Fruit fly (Drosophila melanogaster) whole organism, embryonic: Measurements from ENCODE around the gene Sodh2.

Experiments
- Aef1 ChIP-seq: fragments of 200-800 bp; sonication (Bioruptor generic); IDR thresholded peaks from 3 replicates; pipeline ENCODE4 v1.3.6; 2022; ENCODE audit warnings: missing biosample characterization, missing genetic modification characterization
- Atf6 ChIP-seq: fragments of 200-800 bp; sonication (Bioruptor generic); IDR thresholded peaks from 2 replicates; pipeline ENCODE4 v1.3.6; 2022; ENCODE audit warnings: missing biosample characterization, missing genetic modification characterization
- CG10267 ChIP-seq: fragments of 200-800 bp; sonication (Bioruptor generic); optimal IDR thresholded peaks from 2 replicates; lab custom pipeline; 2018; ENCODE audit warnings: missing biosample characterization, mild to moderate bottlenecking, missing genetic modification characterization, moderate library complexity
- CG10543 ChIP-seq: fragments of 200-800 bp; sonication (Bioruptor generic); optimal IDR thresholded peaks from 3 replicates; lab custom pipeline; 2017; ENCODE audit warnings: missing biosample characterization, mild to moderate bottlenecking, missing genetic modification characterization, moderate library complexity
- CG10654 ChIP-seq: fragments of 200-800 bp; sonication (Bioruptor generic); optimal IDR thresholded peaks from 2 replicates; lab custom pipeline; 2016; ENCODE audit warnings: missing biosample characterization, missing genetic modification characterization
- CG10979 ChIP-seq: fragments of 200-800 bp; sonication (Bioruptor generic); optimal IDR thresholded peaks from 2 replicates; lab custom pipeline; 2018; ENCODE audit warnings: missing biosample characterization, mild to moderate bottlenecking, missing genetic modification characterization, moderate library complexity
- CG13424 ChIP-seq: fragments of 200-800 bp; sonication (Bioruptor generic); optimal IDR thresholded peaks from 2 replicates; lab custom pipeline; 2019; ENCODE audit warnings: missing biosample characterization, mild to moderate bottlenecking, missing genetic modification characterization, moderate library complexity
- CG13775 ChIP-seq: fragments of 200-800 bp; sonication (Bioruptor generic); optimal IDR thresholded peaks from 3 replicates; lab custom pipeline; 2017; ENCODE audit warnings: missing biosample characterization, mild to moderate bottlenecking, missing genetic modification characterization
- CG14667 ChIP-seq: fragments of 200-800 bp; sonication (Bioruptor generic); IDR thresholded peaks from 2 replicates; pipeline ENCODE4 v1.3.6; 2022; ENCODE audit warnings: missing biosample characterization, missing genetic modification characterization
- CG1647 ChIP-seq: fragments of 200-800 bp; sonication (Bioruptor generic); optimal IDR thresholded peaks from 3 replicates; lab custom pipeline; 2016; ENCODE audit warnings: missing biosample characterization, missing genetic modification characterization
- CG16779 ChIP-seq: fragments of 200-800 bp; sonication (Bioruptor generic); IDR thresholded peaks from 2 replicates; pipeline ENCODE4 v1.3.6; 2022; ENCODE audit warnings: missing biosample characterization, missing genetic modification characterization
- CG17186 ChIP-seq: fragments of 200-800 bp; sonication (Bioruptor generic); optimal IDR thresholded peaks from 3 replicates; lab custom pipeline; 2017; ENCODE audit warnings: missing biosample characterization, missing genetic modification reagents, missing genetic modification characterization
- CG17829 ChIP-seq: fragments of 200-800 bp; optimal IDR thresholded peaks from 2 replicates; lab custom pipeline; 2019; ENCODE audit warnings: missing biosample characterization, mild to moderate bottlenecking, missing genetic modification characterization, moderate library complexity
- CG2116 ChIP-seq: fragments of 200-800 bp; sonication (Bioruptor generic); optimal IDR thresholded peaks from 3 replicates; lab custom pipeline; 2018; ENCODE audit warnings: missing biosample characterization, mild to moderate bottlenecking, missing genetic modification characterization
- CG30403 ChIP-seq: fragments of 200-800 bp; sonication (Bioruptor generic); optimal IDR thresholded peaks from 3 replicates; lab custom pipeline; 2016; ENCODE audit warnings: missing biosample characterization, missing genetic modification characterization
- CG6175 ChIP-seq: fragments of 200-800 bp; sonication (Bioruptor generic); IDR thresholded peaks from 3 replicates; pipeline ENCODE4 v1.3.6; 2022; ENCODE audit warnings: missing biosample characterization, missing genetic modification characterization
- CG7556 ChIP-seq: fragments of 200-800 bp; sonication (Bioruptor generic); optimal IDR thresholded peaks from 2 replicates; lab custom pipeline; 2017; ENCODE audit warnings: missing biosample characterization, mild to moderate bottlenecking, missing genetic modification characterization
- CG7928 ChIP-seq: fragments of 200-800 bp; sonication (Bioruptor generic); optimal IDR thresholded peaks from 2 replicates; lab custom pipeline; 2017; ENCODE audit warnings: missing biosample characterization, mild to moderate bottlenecking, missing genetic modification characterization
- CG8765 ChIP-seq: fragments of 200-800 bp; sonication (Bioruptor generic); IDR thresholded peaks from 2 replicates; pipeline ENCODE4 v1.3.6; 2022; ENCODE audit warnings: missing biosample characterization, missing genetic modification characterization
- CG9797 ChIP-seq: fragments of 200-800 bp; sonication (Bioruptor generic); optimal IDR thresholded peaks from 3 replicates; lab custom pipeline; 2018; ENCODE audit warnings: missing biosample characterization, mild to moderate bottlenecking, missing genetic modification characterization
- Chrac-16 ChIP-seq: fragments of 200-800 bp; sonication (Bioruptor generic); optimal IDR thresholded peaks from 3 replicates; lab custom pipeline; 2016; ENCODE audit warnings: missing biosample characterization, missing genetic modification characterization
- CoRest ChIP-seq: fragments of 200-800 bp; sonication (Bioruptor generic); optimal IDR thresholded peaks from 3 replicates; lab custom pipeline; 2018; ENCODE audit warnings: missing biosample characterization, mild to moderate bottlenecking, missing genetic modification characterization, moderate library complexity
- Dbx ChIP-seq: fragments of 200-800 bp; sonication (Bioruptor generic); IDR thresholded peaks from 3 replicates; pipeline ENCODE4 v1.3.6; 2022; ENCODE audit warnings: missing biosample characterization, missing genetic modification characterization
- HmgZ ChIP-seq: fragments of 200-800 bp; sonication (Bioruptor generic); optimal IDR thresholded peaks from 2 replicates; lab custom pipeline; 2018; ENCODE audit warnings: missing biosample characterization, mild to moderate bottlenecking, missing genetic modification characterization
- Mrtf ChIP-seq: fragments of 200-800 bp; sonication (Bioruptor generic); IDR thresholded peaks from 3 replicates; pipeline ENCODE4 v1.3.6; 2022; ENCODE audit warnings: missing biosample characterization, missing genetic modification characterization
- NK7.1 ChIP-seq: fragments of 200-800 bp; sonication (Bioruptor generic); optimal IDR thresholded peaks from 3 replicates; lab custom pipeline; 2016; ENCODE audit warnings: missing biosample characterization, missing genetic modification characterization
- NfI ChIP-seq: fragments of 200-800 bp; sonication (Bioruptor generic); optimal IDR thresholded peaks from 3 replicates; lab custom pipeline; 2018; ENCODE audit warnings: missing biosample characterization, mild to moderate bottlenecking, missing genetic modification characterization, moderate library complexity
- Poxn ChIP-seq: fragments of 200-800 bp; sonication (Bioruptor generic); IDR thresholded peaks from 2 replicates; pipeline ENCODE4 v1.3.6; 2022; ENCODE audit warnings: missing biosample characterization, missing genetic modification characterization
- Sry-β ChIP-seq: fragments of 200-800 bp; sonication (Bioruptor generic); optimal IDR thresholded peaks from 2 replicates; lab custom pipeline; 2018; ENCODE audit warnings: missing biosample characterization, mild to moderate bottlenecking, missing genetic modification characterization, moderate library complexity
- Vsx1 ChIP-seq: fragments of 200-800 bp; sonication (Bioruptor generic); optimal IDR thresholded peaks from 2 replicates; lab custom pipeline; 2017; ENCODE audit warnings: missing biosample characterization, mild to moderate bottlenecking, missing genetic modification characterization, missing genetic modification reagents
- chm ChIP-seq: fragments of 200-800 bp; sonication (Bioruptor generic); IDR thresholded peaks from 2 replicates; pipeline ENCODE4 v1.3.6; 2022; ENCODE audit warnings: missing biosample characterization, missing genetic modification characterization
- disco-r ChIP-seq: fragments of 200-800 bp; sonication (Bioruptor generic); optimal IDR thresholded peaks from 2 replicates; lab custom pipeline; 2016; ENCODE audit warnings: missing biosample characterization, missing genetic modification characterization
- dpn ChIP-seq, 2 experiments: fragments of 200-800 bp; sonication (Bioruptor generic); optimal IDR thresholded peaks; 3 replicates each; lab custom pipeline; 2016; ENCODE audit warnings: missing biosample characterization in 2 of 2, missing genetic modification characterization in 2 of 2
- ewg ChIP-seq: fragments of 200-800 bp; sonication (Bioruptor generic); optimal IDR thresholded peaks from 3 replicates; lab custom pipeline; 2017; ENCODE audit warnings: mild to moderate bottlenecking, missing biosample characterization, missing genetic modification reagents, missing genetic modification characterization
- exex ChIP-seq: fragments of 200-800 bp; sonication (Bioruptor generic); optimal IDR thresholded peaks from 4 replicates; lab custom pipeline; 2018; ENCODE audit warnings: missing biosample characterization, mild to moderate bottlenecking, missing genetic modification characterization, moderate library complexity
- fd96Cb ChIP-seq: fragments of 200-800 bp; sonication (Bioruptor generic); optimal IDR thresholded peaks from 2 replicates; lab custom pipeline; 2018; ENCODE audit warnings: missing biosample characterization, mild to moderate bottlenecking, missing genetic modification characterization, moderate library complexity
- ftz-f1 ChIP-seq: fragments of 200-800 bp; sonication (Bioruptor generic); optimal IDR thresholded peaks from 2 replicates; lab custom pipeline; 2016; ENCODE audit warnings: missing biosample characterization, missing genetic modification characterization
- lov ChIP-seq, 2 experiments: fragments of 200-800 bp in 1 of 2; fragments of >200 bp in 1 of 2; sonication (Bioruptor generic) in 1 of 2; IDR thresholded peaks in 1 of 2; optimal IDR thresholded peaks in 1 of 2; 2 replicates in 1 of 2; 3 replicates in 1 of 2; pipeline versions ENCODE4 v1.3.6 to Lab custom; 2017 to 2022; ENCODE audit warnings: missing biosample characterization in 1 of 2, missing genetic modification characterization in 1 of 2
- mirr ChIP-seq: fragments of 200-800 bp; sonication (Bioruptor generic); optimal IDR thresholded peaks from 3 replicates; lab custom pipeline; 2018; ENCODE audit warnings: missing biosample characterization, mild to moderate bottlenecking, missing genetic modification characterization
- nerfin-2 ChIP-seq: fragments of 200-800 bp; sonication (Bioruptor generic); IDR thresholded peaks from 2 replicates; pipeline ENCODE4 v1.3.6; 2022; ENCODE audit warnings: missing biosample characterization, missing genetic modification characterization; ENCODE audit not compliant: partially characterized antibody
- oc ChIP-seq: fragments of 200-800 bp; sonication (Bioruptor generic); optimal IDR thresholded peaks from 2 replicates; lab custom pipeline; 2018; ENCODE audit warnings: missing biosample characterization, mild to moderate bottlenecking, missing genetic modification characterization, moderate library complexity
- pnt ChIP-seq: fragments of 200-800 bp; sonication (Bioruptor generic); optimal IDR thresholded peaks from 3 replicates; lab custom pipeline; 2016; ENCODE audit warnings: missing biosample characterization, missing genetic modification characterization
- pros ChIP-seq: fragments of 200-800 bp; sonication (Bioruptor generic); optimal IDR thresholded peaks from 3 replicates; lab custom pipeline; 2019; ENCODE audit warnings: missing biosample characterization, mild to moderate bottlenecking, missing genetic modification characterization, moderate library complexity
- run ChIP-seq: fragments of 200-800 bp; sonication (Bioruptor generic); optimal IDR thresholded peaks from 3 replicates; lab custom pipeline; 2018; ENCODE audit warnings: missing biosample characterization, mild to moderate bottlenecking, missing genetic modification characterization
- scrt ChIP-seq: fragments of 200-800 bp; sonication (Bioruptor generic); optimal IDR thresholded peaks from 2 replicates; lab custom pipeline; 2018; ENCODE audit warnings: missing biosample characterization, mild to moderate bottlenecking, missing genetic modification characterization, moderate library complexity
- sqz ChIP-seq: fragments of 200-800 bp; sonication (Bioruptor generic); optimal IDR thresholded peaks from 3 replicates; lab custom pipeline; 2018; ENCODE audit warnings: missing biosample characterization, mild to moderate bottlenecking, missing genetic modification characterization
- sug ChIP-seq: fragments of 200-800 bp; optimal IDR thresholded peaks from 2 replicates; lab custom pipeline; 2019; ENCODE audit warnings: missing biosample characterization, mild to moderate bottlenecking, missing genetic modification characterization, moderate library complexity
- zf30C ChIP-seq: fragments of 200-800 bp; sonication (Bioruptor generic); optimal IDR thresholded peaks from 3 replicates; lab custom pipeline; 2018; ENCODE audit warnings: missing biosample characterization, mild to moderate bottlenecking, missing genetic modification characterization

The Sodh2 gene

DNA sequence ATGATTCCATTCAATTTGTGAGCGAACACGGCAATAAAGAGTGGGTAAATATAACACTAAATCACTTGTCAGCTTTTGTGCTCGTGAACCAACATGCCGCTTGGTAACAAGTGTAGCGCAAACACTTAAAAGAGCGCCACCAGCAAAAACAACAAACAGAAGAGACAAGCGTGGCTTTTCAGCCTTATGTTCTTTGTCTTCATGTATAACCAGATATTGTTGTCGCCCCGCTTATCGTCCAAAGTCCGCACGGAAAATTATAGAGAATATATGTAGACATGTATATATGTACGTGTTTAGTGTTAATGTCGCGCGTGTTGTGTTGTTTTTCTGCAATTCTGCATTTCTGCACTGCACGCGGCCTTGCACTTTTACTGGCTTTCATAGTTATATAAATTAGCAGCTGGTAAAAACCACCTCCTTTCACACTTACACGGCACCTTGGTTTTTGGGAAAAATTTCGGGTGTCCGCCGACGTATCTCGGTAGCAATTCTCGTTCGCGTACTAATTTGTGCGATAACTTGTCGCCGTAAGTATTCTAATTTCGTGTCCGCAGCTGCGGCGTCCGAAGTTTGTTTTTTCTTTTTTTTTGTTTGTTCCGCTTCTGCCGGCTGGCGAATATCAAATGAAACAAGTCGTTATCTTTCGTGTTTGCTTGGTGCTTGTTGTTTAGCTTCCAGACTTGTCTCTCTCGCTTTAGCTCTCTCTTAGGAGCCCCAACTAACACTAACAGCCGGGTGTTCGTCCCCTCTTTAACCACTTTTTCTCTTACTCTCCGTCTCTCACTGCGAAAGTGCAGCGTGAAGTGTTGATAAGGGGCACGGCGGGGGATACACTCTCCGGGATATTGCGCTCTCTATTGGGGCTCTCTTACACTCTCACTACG, 12.7 kb downstream of the Sodh2 start (continued):
- TF ChIP-seq Aef1 (GFP tag; lab: Robert Waterston, UW) (peak; percentile 27; the same call in 1 of the 3 replicates), NfI (GFP tag; lab: Kevin White, UChicago) (peak; percentile 17), lov (optimal IDR thresholded peaks at IDR 0.05; lab: Kevin White, UChicago) (no peak), lov (GFP tag; IDR thresholded peaks at IDR 0.05; lab: Robert Waterston, UW) (peak; percentile 61; the same call in 1 of the 3 replicates), run (tag; lab: Kevin White, UChicago) (no peak), NK7.1 (no peak), CG13424 (tag; lab: Kevin White, UChicago) (peak; percentile 15), zf30C (GFP tag; lab: Kevin White, UChicago) (no peak), CG9797 (no peak), CG6175 (GFP tag; lab: Robert Waterston, UW) (no peak; the same call in 2 of the 3 replicates), Mrtf (GFP tag; lab: Robert Waterston, UW) (no peak), CG30403 (GFP tag; lab: Kevin White, UChicago) (peak; percentile 7), Atf6 (peak; percentile 56; the same call in 1 of the 2 replicates), sug (tag; lab: Kevin White, UChicago) (peak; percentile 51), CG10654 (GFP tag; lab: Kevin White, UChicago) (no peak), CG10979 (no peak), CG1647 (no peak), CoRest (tag; lab: Kevin White, UChicago) (no peak), chm (peak; percentile 62), pros (GFP tag; lab: Kevin White, UChicago) (no peak), ftz-f1 (no peak), dpn (GFP tag; optimal IDR thresholded peaks at IDR 0.05; lab: Kevin White, UChicago) (peak; percentile 19 to 26), Sry-β (GFP tag; lab: Kevin White, UChicago) (no peak), CG17829 (tag; lab: Kevin White, UChicago) (no peak), Poxn (GFP tag; lab: Robert Waterston, UW) (no peak), CG17186 (GFP tag; lab: Kevin White, UChicago) (no peak), oc (no peak), Dbx (GFP tag; lab: Robert Waterston, UW) (peak; percentile 59; the same call in 2 of the 3 replicates), CG10267 (tag; lab: Kevin White, UChicago) (no peak), CG13775 (GFP tag; lab: Kevin White, UChicago) (no peak), fd96Cb (no peak), disco-r (GFP tag; lab: Kevin White, UChicago) (no peak), Vsx1 (GFP tag; lab: Kevin White, UChicago) (no peak), scrt (GFP tag; lab: Kevin White, UChicago) (peak; percentile 16), nerfin-2 (no peak), CG16779 (GFP tag; lab: Robert Waterston, UW) (peak; percentile 28; the same call in 1 of the 2 replicates), CG2116 (GFP tag; lab: Kevin White, UChicago) (no peak), ewg (GFP tag; lab: Kevin White, UChicago) (no peak), CG8765 (GFP tag; lab: Robert Waterston, UW) (no peak), CG7928 (GFP tag; lab: Kevin White, UChicago) (no peak), mirr (GFP tag; lab: Kevin White, UChicago) (peak; percentile 82), exex (tag; lab: Kevin White, UChicago) (peak; percentile 58), CG7556 (GFP tag; lab: Kevin White, UChicago) (peak; percentile 38), CG14667 (no peak), sqz (GFP tag; lab: Kevin White, UChicago) (no peak), CG10543 (GFP tag; lab: Kevin White, UChicago) (peak; percentile 33), Chrac-16 (GFP tag; lab: Kevin White, UChicago) (no peak), pnt (GFP tag; lab: Kevin White, UChicago) (no peak), HmgZ (peak; percentile 25)
